Worm (Caenorhabditis elegans): Measurements from ENCODE around the gene F07C4.11.

Gene F07C4.11

ce11 chrV:7641718-7642117 lies 1.6 kb downstream of the F07C4.11 start:
- no peak for TF ChIP-seq W03F9.2 (tag; optimal IDR thresholded peaks at IDR 0.05)
- no peak for TF ChIP-seq him-1 (tag; optimal IDR thresholded peaks at IDR 0.05)
- TF ChIP-seq dao-5 (tag; optimal IDR thresholded peaks at IDR 0.05), result no peak

- TF ChIP-seq W03F9.2 (tag; optimal IDR thresholded peaks at IDR 0.05), result no peak
- TF ChIP-seq dao-5 (tag; optimal IDR thresholded peaks at IDR 0.05), result no peak
- TF ChIP-seq him-1 (tag; optimal IDR thresholded peaks at IDR 0.05), result no peak
Observed at ce11 chrV:7639787-7640186, 3.5 kb downstream of the F07C4.11 start, which contains the start of gene F07C4.10. Gene F07C4.10 (minus strand): TSS chrV:7639887.

ce11 chrV:7639356-7639755 lies 4.0 kb downstream of the F07C4.11 start:
- TF ChIP-seq W03F9.2 (tag; optimal IDR thresholded peaks at IDR 0.05) (no peak), dao-5 (tag; optimal IDR thresholded peaks at IDR 0.05) (no peak), him-1 (tag; optimal IDR thresholded peaks at IDR 0.05) (no peak)

ce11 chrV:7637801-7638200 lies 5.5 kb downstream of the F07C4.11 start, which contains the start of gene clec-45:
Gene clec-45 (plus strand): TSS chrV:7638101.
- no peak for TF ChIP-seq him-1 (tag; optimal IDR thresholded peaks at IDR 0.05)

ce11 chrV:7635469-7635868 lies 7.8 kb downstream of the F07C4.11 start, which contains the start of gene srd-29:
Gene srd-29 (plus strand): TSS chrV:7635769.
- TF ChIP-seq him-1 (tag; optimal IDR thresholded peaks at IDR 0.05) (no peak), dao-5 (tag; optimal IDR thresholded peaks at IDR 0.05) (no peak), W03F9.2 (tag; optimal IDR thresholded peaks at IDR 0.05) (no peak)

- no peak for TF ChIP-seq him-1 (tag; optimal IDR thresholded peaks at IDR 0.05)
Observed at ce11 chrV:7634657-7635056, 8.7 kb downstream of the F07C4.11 start, which contains the start of gene srd-31. Gene srd-31 (minus strand): TSS chrV:7634757.

ce11 chrV:7631732-7632131 lies 11.6 kb downstream of the F07C4.11 start, which contains the start of gene srd-25:
Gene srd-25 (plus strand): TSS chrV:7632032.
- TF ChIP-seq W03F9.2 (tag; optimal IDR thresholded peaks at IDR 0.05), result no peak
- no peak for TF ChIP-seq dao-5 (tag; optimal IDR thresholded peaks at IDR 0.05)
- no peak for TF ChIP-seq him-1 (tag; optimal IDR thresholded peaks at IDR 0.05)

ce11 chrV:7629504-7629903 lies 13.8 kb downstream of the F07C4.11 start, which contains the start of gene srd-30:
Gene srd-30 (plus strand): TSS chrV:7629804.
- TF ChIP-seq him-1 (tag; optimal IDR thresholded peaks at IDR 0.05), result no peak
- no peak for TF ChIP-seq dao-5 (tag; optimal IDR thresholded peaks at IDR 0.05)
- no peak for TF ChIP-seq W03F9.2 (tag; optimal IDR thresholded peaks at IDR 0.05)

ce11 chrV:7626550-7626949 lies 16.8 kb downstream of the F07C4.11 start, which contains the start of gene F07C4.6:
Gene F07C4.6 (plus strand): TSS chrV:7626850.
- no peak for TF ChIP-seq dao-5 (tag; optimal IDR thresholded peaks at IDR 0.05)
- TF ChIP-seq him-1 (tag; optimal IDR thresholded peaks at IDR 0.05), result no peak
- TF ChIP-seq W03F9.2 (tag; optimal IDR thresholded peaks at IDR 0.05), result no peak

- TF ChIP-seq dao-5 (tag; optimal IDR thresholded peaks at IDR 0.05), result no peak
- no peak for TF ChIP-seq him-1 (tag; optimal IDR thresholded peaks at IDR 0.05)
- no peak for TF ChIP-seq W03F9.2 (tag; optimal IDR thresholded peaks at IDR 0.05)
Observed at ce11 chrV:7624652-7625051, 18.7 kb downstream of the F07C4.11 start, which contains the start of gene grsp-4. Gene grsp-4 (plus strand): TSS chrV:7624952.

ce11 chrV:7624152-7624551 lies 19.2 kb downstream of the F07C4.11 start, which contains the start of gene C50E3.13:
Gene C50E3.13 (minus strand): TSS chrV:7624252.
- TF ChIP-seq him-1 (tag; optimal IDR thresholded peaks at IDR 0.05) (no peak), dao-5 (tag; optimal IDR thresholded peaks at IDR 0.05) (no peak)

- TF ChIP-seq W03F9.2 (tag; optimal IDR thresholded peaks at IDR 0.05) (no peak), him-1 (tag; optimal IDR thresholded peaks at IDR 0.05) (no peak), dao-5 (tag; optimal IDR thresholded peaks at IDR 0.05) (no peak)
Observed at ce11 chrV:7622011-7622465, 21.3 kb downstream of the F07C4.11 start, which contains the start of gene C50E3.12. Gene C50E3.12 (minus strand): TSS chrV:7622061.

- no peak for TF ChIP-seq him-1 (tag; optimal IDR thresholded peaks at IDR 0.05)
- no peak for TF ChIP-seq W03F9.2 (tag; optimal IDR thresholded peaks at IDR 0.05)
- no peak for TF ChIP-seq dao-5 (tag; optimal IDR thresholded peaks at IDR 0.05)
Observed at ce11 chrV:7618114-7618513, 25.2 kb downstream of the F07C4.11 start, which contains the start of gene C50E3.15. Gene C50E3.15 (plus strand): TSS chrV:7618414.

- TF ChIP-seq W03F9.2 (tag; optimal IDR thresholded peaks at IDR 0.05) (no peak), him-1 (tag; optimal IDR thresholded peaks at IDR 0.05) (no peak), dao-5 (tag; optimal IDR thresholded peaks at IDR 0.05) (no peak)
Observed at ce11 chrV:7612044-7612443, 31.3 kb downstream of the F07C4.11 start, which contains the start of gene clec-215. Gene clec-215 (plus strand): TSS chrV:7612344.

Measured in whole organism, L4/young adult.